Fruit fly (Drosophila melanogaster): ENCODE results near the gene CG15743.

dm6 chrX:13322405-13322804 lies 36.9 kb downstream of the CG15743 start:
- TF ChIP-seq Ets96B (tag; optimal IDR thresholded peaks at IDR 0.05) (no peak), svp (GFP tag) (no peak), CG8119 (GFP tag; IDR thresholded peaks at IDR 0.05) (no peak)

Measured in whole organism, prepupa.